Fruit fly (Drosophila melanogaster) whole organism, prepupa: ENCODE results near the gene CG31638.

ENCODE experiments used
- Blimp-1 ChIP-seq: fragments of 200-800 bp; sonication (Bioruptor generic); optimal IDR thresholded peaks from 3 replicates; lab custom pipeline; 2017; ENCODE audit warnings: missing biosample characterization, missing genetic modification characterization, mild to moderate bottlenecking, moderate library complexity, missing genetic modification reagents
- CG10631 ChIP-seq: fragments of 200-800 bp; sonication (Bioruptor generic); optimal IDR thresholded peaks from 2 replicates; lab custom pipeline; 2016; ENCODE audit warnings: missing biosample characterization, missing genetic modification characterization
- CG11294 ChIP-seq: fragments of 200-800 bp; sonication (Bioruptor generic); IDR thresholded peaks from 2 replicates; pipeline ENCODE4 v1.3.6; 2022; ENCODE audit warnings: missing biosample characterization, missing genetic modification characterization
- CG11762 ChIP-seq: fragments of 200-800 bp; sonication (Bioruptor generic); optimal IDR thresholded peaks from 3 replicates; lab custom pipeline; 2016; ENCODE audit warnings: missing biosample characterization, missing genetic modification characterization; ENCODE audit not compliant: insufficient read depth
- CG15336 ChIP-seq: fragments of 200-800 bp; sonication (Bioruptor generic); IDR thresholded peaks from 2 replicates; pipeline ENCODE4 v1.3.6; 2022; ENCODE audit warnings: missing biosample characterization, missing genetic modification characterization
- CG1621 ChIP-seq: fragments of 200-800 bp; sonication (Bioruptor generic); optimal IDR thresholded peaks from 3 replicates; lab custom pipeline; 2018; ENCODE audit warnings: missing biosample characterization, mild to moderate bottlenecking, missing genetic modification characterization
- CG3032 ChIP-seq: fragments of 200-800 bp; optimal IDR thresholded peaks from 2 replicates; lab custom pipeline; 2019; ENCODE audit warnings: missing biosample characterization, mild to moderate bottlenecking, missing genetic modification characterization, moderate library complexity
- CG31627 ChIP-seq: fragments of 200-800 bp; sonication (Bioruptor generic); optimal IDR thresholded peaks from 3 replicates; lab custom pipeline; 2016; ENCODE audit warnings: missing biosample characterization, missing genetic modification characterization
- CG32006 ChIP-seq: fragments of 200-800 bp; sonication (Bioruptor generic); optimal IDR thresholded peaks from 3 replicates; lab custom pipeline; 2017; ENCODE audit warnings: missing biosample characterization, mild to moderate bottlenecking, missing genetic modification characterization
- CG34406 ChIP-seq: fragments of 200-800 bp; sonication (Bioruptor generic); optimal IDR thresholded peaks from 3 replicates; lab custom pipeline; 2016; ENCODE audit warnings: missing biosample characterization, missing genetic modification characterization
- CG3919 ChIP-seq: fragments of 200-800 bp; sonication (Bioruptor generic); optimal IDR thresholded peaks from 3 replicates; lab custom pipeline; 2016; ENCODE audit warnings: missing biosample characterization, missing genetic modification characterization
- CG6163 ChIP-seq: fragments of 200-800 bp; sonication (Bioruptor generic); IDR thresholded peaks from 3 replicates; pipeline ENCODE4 v1.3.6; 2022; ENCODE audit warnings: missing biosample characterization, missing genetic modification characterization
- CG6276 ChIP-seq: fragments of 200-800 bp; sonication (Bioruptor generic); optimal IDR thresholded peaks from 2 replicates; lab custom pipeline; 2017; ENCODE audit warnings: missing biosample characterization, mild to moderate bottlenecking, missing genetic modification characterization
- CG6792 ChIP-seq: fragments of 200-800 bp; sonication (Bioruptor generic); optimal IDR thresholded peaks from 3 replicates; lab custom pipeline; 2016; ENCODE audit warnings: missing biosample characterization, missing genetic modification characterization
- CG6854 ChIP-seq: fragments of 200-800 bp; sonication (Bioruptor generic); optimal IDR thresholded peaks from 2 replicates; lab custom pipeline; 2017; ENCODE audit warnings: missing biosample characterization, mild to moderate bottlenecking, missing genetic modification characterization
- CG8632 ChIP-seq: fragments of 200-800 bp; sonication (Bioruptor generic); optimal IDR thresholded peaks from 3 replicates; lab custom pipeline; 2016; ENCODE audit warnings: missing biosample characterization, missing genetic modification characterization
- Eip78C ChIP-seq: fragments of 200-800 bp; sonication (Bioruptor generic); peaks from one replicate; lab custom pipeline; 2016; ENCODE audit warnings: missing biosample characterization, missing genetic modification characterization
- Eip93F ChIP-seq: fragments of 200-800 bp; sonication (Bioruptor generic); optimal IDR thresholded peaks from 2 replicates; lab custom pipeline; 2016; ENCODE audit warnings: missing biosample characterization, mild to moderate bottlenecking, missing genetic modification characterization
- Ets21C ChIP-seq: fragments of 200-800 bp; sonication (Bioruptor generic); optimal IDR thresholded peaks from 3 replicates; lab custom pipeline; 2016; ENCODE audit warnings: missing biosample characterization, missing genetic modification characterization
- Gug ChIP-seq: fragments of 200-800 bp; sonication (Bioruptor generic); IDR thresholded peaks from 2 replicates; pipeline ENCODE4 v1.3.6; 2022; ENCODE audit warnings: missing biosample characterization, missing genetic modification characterization
- Hr39 ChIP-seq: fragments of 200-800 bp; sonication (Bioruptor generic); optimal IDR thresholded peaks from 2 replicates; lab custom pipeline; 2016; ENCODE audit warnings: missing biosample characterization, missing genetic modification characterization
- OdsH ChIP-seq: fragments of 200-800 bp; sonication (Bioruptor generic); optimal IDR thresholded peaks from 3 replicates; lab custom pipeline; 2016; ENCODE audit warnings: missing biosample characterization, missing genetic modification characterization
- Sox14 ChIP-seq: fragments of 200-800 bp; sonication (Bioruptor generic); optimal IDR thresholded peaks from 3 replicates; lab custom pipeline; 2016; ENCODE audit warnings: missing biosample characterization, missing genetic modification characterization
- Sox15 ChIP-seq: fragments of 200-800 bp; sonication (Bioruptor generic); optimal IDR thresholded peaks from 3 replicates; lab custom pipeline; 2016; ENCODE audit warnings: missing biosample characterization, missing genetic modification characterization
- achi ChIP-seq: fragments of 200-800 bp; sonication (Bioruptor generic); optimal IDR thresholded peaks from 3 replicates; lab custom pipeline; 2016; ENCODE audit warnings: missing biosample characterization, missing genetic modification characterization
- acj6 ChIP-seq: fragments of 200-800 bp; sonication (Bioruptor generic); optimal IDR thresholded peaks from 3 replicates; lab custom pipeline; 2016; ENCODE audit warnings: missing biosample characterization, missing genetic modification characterization
- cyc ChIP-seq: fragments of 200-800 bp; sonication (Bioruptor generic); optimal IDR thresholded peaks from 3 replicates; lab custom pipeline; 2016; ENCODE audit warnings: missing biosample characterization, missing genetic modification characterization
- dsx ChIP-seq: fragments of 200-800 bp; optimal IDR thresholded peaks from 3 replicates; lab custom pipeline; 2019; ENCODE audit warnings: missing biosample characterization, mild to moderate bottlenecking, missing genetic modification characterization, moderate library complexity; ENCODE audit not compliant: poor library complexity, severe bottlenecking
- eg ChIP-seq: fragments of 200-800 bp; sonication (Bioruptor generic); IDR thresholded peaks from 3 replicates; pipeline ENCODE4 v1.3.6; 2022; ENCODE audit warnings: missing biosample characterization, missing genetic modification characterization
- esn ChIP-seq: fragments of 200-800 bp; sonication (Bioruptor generic); optimal IDR thresholded peaks from 2 replicates; lab custom pipeline; 2016; ENCODE audit warnings: missing biosample characterization, mild to moderate bottlenecking, missing genetic modification characterization, moderate library complexity
- fd59A ChIP-seq: fragments of 200-800 bp; sonication (Bioruptor generic); optimal IDR thresholded peaks from 2 replicates; lab custom pipeline; 2017; ENCODE audit warnings: missing biosample characterization, mild to moderate bottlenecking, missing genetic modification characterization, missing genetic modification reagents
- fkh ChIP-seq: fragments of 200-800 bp; sonication (Bioruptor generic); optimal IDR thresholded peaks from 3 replicates; lab custom pipeline; 2017; ENCODE audit warnings: missing biosample characterization, mild to moderate bottlenecking, missing genetic modification characterization, moderate library complexity
- lz ChIP-seq: fragments of 200-800 bp; sonication (Bioruptor generic); optimal IDR thresholded peaks from 3 replicates; lab custom pipeline; 2016; ENCODE audit warnings: missing biosample characterization, missing genetic modification characterization
- net ChIP-seq: fragments of 200-800 bp; sonication (Bioruptor generic); optimal IDR thresholded peaks from 3 replicates; lab custom pipeline; 2016; ENCODE audit warnings: missing biosample characterization, missing genetic modification characterization
- pdm3 ChIP-seq: fragments of 200-800 bp; sonication (Bioruptor generic); optimal IDR thresholded peaks from 3 replicates; lab custom pipeline; 2016; ENCODE audit warnings: missing biosample characterization, missing genetic modification characterization
- salr ChIP-seq, 2 experiments: fragments of 200-800 bp; sonication (Bioruptor generic); optimal IDR thresholded peaks; 3 replicates each; lab custom pipeline; 2016 to 2018; ENCODE audit warnings: missing biosample characterization in 2 of 2, missing genetic modification characterization in 2 of 2, mild to moderate bottlenecking in 1 of 2
- spab ChIP-seq: fragments of 200-800 bp; sonication (Bioruptor generic); optimal IDR thresholded peaks from 2 replicates; lab custom pipeline; 2017; ENCODE audit warnings: missing biosample characterization, mild to moderate bottlenecking, missing genetic modification characterization, missing genetic modification reagents
- svp ChIP-seq: fragments of 200-800 bp; sonication (Bioruptor generic); peaks from one replicate; lab custom pipeline; 2016; ENCODE audit warnings: missing biosample characterization, missing genetic modification characterization
- topi ChIP-seq: fragments of 200-800 bp; sonication (Bioruptor generic); optimal IDR thresholded peaks from 3 replicates; lab custom pipeline; 2016; ENCODE audit warnings: missing biosample characterization, missing genetic modification characterization
- vri ChIP-seq: fragments of 200-800 bp; sonication (Bioruptor generic); optimal IDR thresholded peaks from 3 replicates; lab custom pipeline; 2016; ENCODE audit warnings: missing biosample characterization, mild to moderate bottlenecking, missing genetic modification characterization

Gene CG31638

dm6 chr2L:6488676-6489140, 2.2 kb upstream of the CG31638 start, which contains the start of the genes KFase and epsilonCOP:
Gene KFase, minus strand, starts transcription at chr2L:6488756.
Gene epsilonCOP, plus strand, starts transcription at chr2L:6489090.
- TF ChIP-seq CG32006 (GFP tag; lab: Kevin White, UChicago): peak; percentile 19
- no peak for TF ChIP-seq eg
- peak; percentile 50 for TF ChIP-seq CG31627 (GFP tag; lab: Kevin White, UChicago)
- no peak for TF ChIP-seq Gug (GFP tag; lab: Robert Waterston, UW)
- TF ChIP-seq Sox15 (GFP tag; lab: Kevin White, UChicago): peak; percentile 8
- peak; percentile 45 for TF ChIP-seq CG10631 (GFP tag; lab: Kevin White, UChicago)
- TF ChIP-seq fkh: peak; percentile 69
- TF ChIP-seq Blimp-1 (GFP tag; lab: Kevin White, UChicago): no peak
- peak; percentile 64 for TF ChIP-seq cyc
- TF ChIP-seq vri (GFP tag; lab: Kevin White, UChicago): no peak
- peak; percentile 67 for TF ChIP-seq CG3919 (GFP tag; lab: Kevin White, UChicago)
- TF ChIP-seq dsx (GFP tag; lab: Kevin White, UChicago): peak; percentile 22
- TF ChIP-seq CG6276: no peak
- peak; percentile 2 for TF ChIP-seq CG8632 (GFP tag; lab: Kevin White, UChicago)
- TF ChIP-seq CG34406 (GFP tag; lab: Kevin White, UChicago): peak; percentile 41
- peak; percentile 36 for TF ChIP-seq achi
- TF ChIP-seq Hr39: peak; percentile 57
- TF ChIP-seq net (GFP tag; lab: Kevin White, UChicago): no peak
- TF ChIP-seq OdsH (GFP tag; lab: Kevin White, UChicago): peak; percentile 59
- TF ChIP-seq CG6163 (GFP tag; lab: Robert Waterston, UW): 0 out of 3 replicates have a peak, but pooled peaks have one; percentile 47
- peak; percentile 22 for TF ChIP-seq CG3032 (tag; lab: Kevin White, UChicago)
- peak; percentile 23 for TF ChIP-seq Ets21C
- TF ChIP-seq CG1621: peak; percentile 31
- TF ChIP-seq Eip78C (GFP tag; lab: Kevin White, UChicago): peak; percentile 84
- no peak for TF ChIP-seq CG11762 (GFP tag; lab: Kevin White, UChicago)
- peak; percentile 57 for TF ChIP-seq pdm3 (GFP tag; lab: Kevin White, UChicago)
- TF ChIP-seq CG6792 (GFP tag; lab: Kevin White, UChicago): peak; percentile 22
- TF ChIP-seq esn (GFP tag; lab: Kevin White, UChicago): peak; percentile 63
- TF ChIP-seq topi (GFP tag; lab: Kevin White, UChicago): peak; percentile 45
- peak; percentile 47 for TF ChIP-seq lz

dm6 chr2L:6494405-6494816, 3.5 kb downstream of the CG31638 start, which contains the start of gene CG9547:
Gene CG9547, minus strand, starts transcription at chr2L:6494532.
- no peak for TF ChIP-seq fd59A
- peak; percentile 80 for TF ChIP-seq fkh
- TF ChIP-seq acj6 (GFP tag; lab: Kevin White, UChicago): no peak
- peak; percentile 58 for TF ChIP-seq CG6854 (GFP tag; lab: Kevin White, UChicago)
- no peak for TF ChIP-seq CG6276
- peak; percentile 53 for TF ChIP-seq CG6163 (GFP tag; lab: Robert Waterston, UW)
- peak; percentile 30 for TF ChIP-seq CG3919 (GFP tag; lab: Kevin White, UChicago)
- no peak for TF ChIP-seq salr (GFP tag; optimal IDR thresholded peaks at IDR 0.05; lab: Kevin White, UChicago)
- peak; percentile 80 for TF ChIP-seq dsx (GFP tag; lab: Kevin White, UChicago)
- TF ChIP-seq Sox14: peak; percentile 14
- no peak for TF ChIP-seq spab (GFP tag; lab: Kevin White, UChicago)
- TF ChIP-seq Ets21C: no peak
- TF ChIP-seq vri (GFP tag; lab: Kevin White, UChicago): peak; percentile 52
- TF ChIP-seq Eip93F (GFP tag; lab: Kevin White, UChicago): no peak
- peak; percentile 58; the same call in 2 of the 3 replicates for TF ChIP-seq eg
- TF ChIP-seq CG15336: peak; percentile 17; the same call in 1 of the 2 replicates
- TF ChIP-seq esn (GFP tag; lab: Kevin White, UChicago): peak; percentile 17
- TF ChIP-seq CG8632 (GFP tag; lab: Kevin White, UChicago): no peak
- no peak for TF ChIP-seq CG11294 (GFP tag; lab: Robert Waterston, UW)
- peak; percentile 53 for TF ChIP-seq Eip78C (GFP tag; lab: Kevin White, UChicago)
- peak; percentile 11 for TF ChIP-seq net (GFP tag; lab: Kevin White, UChicago)
- peak; percentile 88 for TF ChIP-seq svp (GFP tag; lab: Kevin White, UChicago)
